Fruit fly (Drosophila melanogaster) whole organism, adult: ENCODE data around the gene Spn77Ba.

Experiments
- CG7101 ChIP-seq: fragments of 200-800 bp; sonication (Bioruptor generic); optimal IDR thresholded peaks from 2 replicates; lab custom pipeline; 2018; ENCODE audit warnings: missing biosample characterization, mild to moderate bottlenecking, missing genetic modification characterization, moderate library complexity
- cic ChIP-seq: fragments of 200-800 bp; sonication (Bioruptor generic); optimal IDR thresholded peaks from 2 replicates; lab custom pipeline; 2017; ENCODE audit warnings: missing biosample characterization, mild to moderate bottlenecking, missing genetic modification characterization, moderate library complexity

- no peak for TF ChIP-seq CG7101
- TF ChIP-seq cic (GFP tag; lab: Kevin White, UChicago), result peak; percentile 79
Measured at dm6 chr3L:20317751-20318150, 761 bp downstream of the Spn77Ba start.
